Fruit fly (Drosophila melanogaster) whole organism, embryonic: Measurements from ENCODE around the gene lobo.

Source experiments
- CG17328 ChIP-seq: fragments of 200-800 bp; sonication (Bioruptor generic); IDR thresholded peaks from 2 replicates; pipeline ENCODE4 v1.3.6; 2022; ENCODE audit warnings: missing biosample characterization, missing genetic modification characterization
- CG7357 ChIP-seq: fragments of 200-800 bp; sonication (Bioruptor generic); IDR thresholded peaks from 3 replicates; pipeline ENCODE4 v1.3.6; 2022; ENCODE audit warnings: missing biosample characterization, missing genetic modification characterization
- Camta ChIP-seq: fragments of 200-800 bp; sonication (Bioruptor generic); optimal IDR thresholded peaks from 2 replicates; lab custom pipeline; 2016; ENCODE audit warnings: missing biosample characterization, missing genetic modification characterization
- D ChIP-seq, 2 experiments: fragments of 200-800 bp in 1 of 2; fragments of >200 bp in 1 of 2; sonication (Bioruptor generic) in 1 of 2; optimal IDR thresholded peaks; 2 replicates in 1 of 2; 3 replicates in 1 of 2; lab custom pipeline; 2017; ENCODE audit warnings: mild to moderate bottlenecking in 1 of 2, missing biosample characterization in 1 of 2, missing genetic modification characterization in 1 of 2, missing genetic modification reagents in 1 of 2
- Hr78 ChIP-seq, 2 experiments: fragments of 200-800 bp in 1 of 2; fragments of >200 bp in 1 of 2; sonication (Bioruptor generic) in 1 of 2; optimal IDR thresholded peaks; 2 replicates each; lab custom pipeline; 2017 to 2019; ENCODE audit warnings: missing biosample characterization in 2 of 2, missing genetic modification characterization in 2 of 2, mild to moderate bottlenecking in 1 of 2, moderate library complexity in 1 of 2
- cato ChIP-seq: fragments of 200-800 bp; sonication (Bioruptor generic); optimal IDR thresholded peaks from 2 replicates; lab custom pipeline; 2016; ENCODE audit warnings: missing biosample characterization, missing genetic modification characterization, borderline replicate concordance

DNA sequence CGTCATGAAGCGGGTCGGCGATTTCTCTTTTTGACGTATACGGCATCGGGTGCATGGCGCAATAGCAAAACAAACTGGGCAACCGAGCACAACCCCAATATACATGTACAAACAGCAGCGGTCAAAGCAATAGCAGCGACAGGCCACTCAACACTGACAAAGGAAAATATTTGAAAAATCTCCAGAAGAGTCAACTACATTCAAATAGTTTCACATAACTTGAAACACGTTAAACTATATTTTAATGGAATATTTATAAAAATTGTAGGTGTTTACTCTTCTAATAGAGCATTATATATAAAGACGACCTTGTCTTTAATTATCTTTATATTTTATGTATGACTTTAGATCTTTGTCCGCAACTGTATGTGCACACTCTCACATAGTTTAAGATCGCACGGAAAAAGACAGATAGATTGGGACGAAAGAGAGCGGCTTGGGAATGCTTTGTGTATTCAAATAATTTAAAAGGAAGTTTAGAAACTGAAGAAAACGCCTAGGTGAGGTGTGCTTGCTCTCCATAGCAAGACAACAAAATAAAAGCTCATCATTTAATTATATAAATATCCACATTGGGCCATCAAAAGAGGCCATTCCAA, 13.9 kb upstream of the lobo start:
- no peak for TF ChIP-seq D (optimal IDR thresholded peaks at IDR 0.05; lab: Kevin White, UChicago)
- peak; percentile 60 for TF ChIP-seq D (GFP tag; optimal IDR thresholded peaks at IDR 0.05; lab: Kevin White, UChicago)
- no peak for TF ChIP-seq cato (GFP tag; lab: Kevin White, UChicago)
- TF ChIP-seq Camta = peak; percentile 40
- TF ChIP-seq CG17328 (GFP tag; lab: Robert Waterston, UW) = peak; percentile 70
- peak; percentile 69; the same call in 2 of the 3 replicates for TF ChIP-seq CG7357 (GFP tag; lab: Robert Waterston, UW)
- TF ChIP-seq Hr78 (GFP tag; optimal IDR thresholded peaks at IDR 0.05; lab: Kevin White, UChicago) = peak in 1 of 2 experiments; percentile 58
